Fruit fly (Drosophila melanogaster) whole organism: ENCODE data around the gene Cpr65Au.
"Not testable (repeated sequence)": the region's sequence is repeated elsewhere in the genome, so short reads cannot be mapped to it uniquely, and the experiment has no call there.

ENCODE experiments used
- CG8478 ChIP-seq: fragments of >200 bp; optimal IDR thresholded peaks from 2 replicates; lab custom pipeline; 2018; ENCODE audit warnings: inconsistent platforms
- Dll ChIP-seq: fragments of >200 bp; optimal IDR thresholded peaks from 2 replicates; lab custom pipeline; 2017
- EcR ChIP-seq, 2 experiments: fragments of >200 bp; optimal IDR thresholded peaks; 2 replicates each; lab custom pipeline; 2017; ENCODE audit warnings: missing biosample characterization in 2 of 2, missing genetic modification characterization in 2 of 2, missing genetic modification reagents in 2 of 2
- pan ChIP-seq: fragments of >200 bp; optimal IDR thresholded peaks from 2 replicates; lab custom pipeline; 2017
- psq ChIP-seq: fragments of >200 bp; optimal IDR thresholded peaks from 2 replicates; lab custom pipeline; 2017
- usp ChIP-seq: fragments of >200 bp; optimal IDR thresholded peaks from 2 replicates; lab custom pipeline; 2017; ENCODE audit warnings: missing biosample characterization, missing genetic modification characterization, mixed read lengths

The Cpr65Au gene

dm6 chr3L:6132009-6132408 is at the start of gene Cpr65Au:
Gene Cpr65Au, minus strand, starts transcription at chr3L:6132109.
- no peak for TF ChIP-seq usp (GFP tag; lab: Kevin White, UChicago)
- TF ChIP-seq Dll (lab: Kevin White, UChicago) = no peak
- TF ChIP-seq pan = no peak
- no peak for TF ChIP-seq CG8478 (lab: Kevin White, UChicago)
- TF ChIP-seq EcR (GFP tag; optimal IDR thresholded peaks at IDR 0.05; lab: Kevin White, UChicago) = no peak
- no peak for TF ChIP-seq psq

- TF ChIP-seq Dll (lab: Kevin White, UChicago) (no peak), CG8478 (lab: Kevin White, UChicago) (no peak), psq (no peak), usp (GFP tag; lab: Kevin White, UChicago) (no peak), pan (no peak), EcR (GFP tag; optimal IDR thresholded peaks at IDR 0.05; lab: Kevin White, UChicago) (no peak)
These were observed 41.9 kb upstream of the Cpr65Au start, which contains the start of the genes fmt and CG7376 for dm6 chr3L:6173826-6174255. Gene fmt, minus strand, starts transcription at chr3L:6173880. Gene CG7376, plus strand, starts transcription at chr3L:6174248.

dm6 chr3L:6162483-6163128 is 30.7 kb upstream of the Cpr65Au start, which contains the start of gene Prdm13:
Gene Prdm13, plus strand, starts transcription at chr3L:6163127.
- no peak for TF ChIP-seq pan
- no peak for TF ChIP-seq CG8478 (lab: Kevin White, UChicago)
- TF ChIP-seq Dll (lab: Kevin White, UChicago) = no peak
- no peak for TF ChIP-seq EcR (GFP tag; optimal IDR thresholded peaks at IDR 0.05; lab: Kevin White, UChicago)
- TF ChIP-seq usp (GFP tag; lab: Kevin White, UChicago) = no peak
- TF ChIP-seq psq = no peak

- TF ChIP-seq usp (GFP tag; lab: Kevin White, UChicago) (no peak), pan (no peak), psq (no peak), CG8478 (lab: Kevin White, UChicago) (no peak), Dll (lab: Kevin White, UChicago) (no peak), EcR (GFP tag; optimal IDR thresholded peaks at IDR 0.05; lab: Kevin White, UChicago) (no peak)
These were observed 30.1 kb upstream of the Cpr65Au start for dm6 chr3L:6161997-6162396.

- no peak for TF ChIP-seq usp (GFP tag; lab: Kevin White, UChicago)
- no peak for TF ChIP-seq Dll (lab: Kevin White, UChicago)
- no peak for TF ChIP-seq EcR (GFP tag; optimal IDR thresholded peaks at IDR 0.05; lab: Kevin White, UChicago)
- no peak for TF ChIP-seq CG8478 (lab: Kevin White, UChicago)
- TF ChIP-seq psq = no peak
- no peak for TF ChIP-seq pan
These were observed 28.6 kb upstream of the Cpr65Au start, which contains the start of gene Cpr65Az for dm6 chr3L:6160514-6160913. Gene Cpr65Az, plus strand, starts transcription at chr3L:6160814.

dm6 chr3L:6159863-6160262 is 28.0 kb upstream of the Cpr65Au start:
- TF ChIP-seq usp (GFP tag; lab: Kevin White, UChicago) (no peak), CG8478 (lab: Kevin White, UChicago) (no peak), EcR (GFP tag; optimal IDR thresholded peaks at IDR 0.05; lab: Kevin White, UChicago) (no peak), psq (no peak), pan (no peak), Dll (lab: Kevin White, UChicago) (no peak)

dm6 chr3L:6158530-6158929 is 26.6 kb upstream of the Cpr65Au start, which contains the start of gene Cpr65Ay:
Gene Cpr65Ay, minus strand, starts transcription at chr3L:6158630.
- no peak for TF ChIP-seq pan
- no peak for TF ChIP-seq psq
- no peak for TF ChIP-seq EcR (GFP tag; optimal IDR thresholded peaks at IDR 0.05; lab: Kevin White, UChicago)
- no peak for TF ChIP-seq Dll (lab: Kevin White, UChicago)
- no peak for TF ChIP-seq usp (GFP tag; lab: Kevin White, UChicago)
- TF ChIP-seq CG8478 (lab: Kevin White, UChicago) = no peak

- TF ChIP-seq CG8478 (lab: Kevin White, UChicago) (no peak), pan (no peak), psq (no peak), Dll (lab: Kevin White, UChicago) (no peak), usp (GFP tag; lab: Kevin White, UChicago) (no peak), EcR (GFP tag; optimal IDR thresholded peaks at IDR 0.05; lab: Kevin White, UChicago) (no peak)
These were observed 25.6 kb upstream of the Cpr65Au start, which contains the start of gene CG13297 for dm6 chr3L:6157327-6158032. Gene CG13297, minus strand, starts transcription at chr3L:6157377.

- no peak for TF ChIP-seq usp (GFP tag; lab: Kevin White, UChicago)
- TF ChIP-seq Dll (lab: Kevin White, UChicago) = no peak
- no peak for TF ChIP-seq pan
- no peak for TF ChIP-seq CG8478 (lab: Kevin White, UChicago)
- TF ChIP-seq psq = no peak
- TF ChIP-seq EcR (GFP tag; optimal IDR thresholded peaks at IDR 0.05; lab: Kevin White, UChicago) = no peak
These were observed 23.1 kb upstream of the Cpr65Au start for dm6 chr3L:6154951-6155394.

- TF ChIP-seq usp (GFP tag; lab: Kevin White, UChicago) = no peak
- no peak for TF ChIP-seq pan
- TF ChIP-seq Dll (lab: Kevin White, UChicago) = no peak
- no peak for TF ChIP-seq psq
- TF ChIP-seq EcR (GFP tag; optimal IDR thresholded peaks at IDR 0.05; lab: Kevin White, UChicago) = no peak
- TF ChIP-seq CG8478 (lab: Kevin White, UChicago) = no peak
These were observed 20.6 kb upstream of the Cpr65Au start, which contains the start of gene Acp65Aa for dm6 chr3L:6152531-6152930. Gene Acp65Aa, minus strand, starts transcription at chr3L:6152745.

dm6 chr3L:6150757-6151354 is 18.9 kb upstream of the Cpr65Au start, which contains the start of the genes Cpr65Ax2 and Lcp65Aa:
Gene Cpr65Ax2, minus strand, starts transcription at chr3L:6150857.
Gene Lcp65Aa, plus strand, starts transcription at chr3L:6151304.
- not testable (repeated sequence) for TF ChIP-seq pan; Dll (lab: Kevin White, UChicago); CG8478 (lab: Kevin White, UChicago)
